Worm (Caenorhabditis elegans): ENCODE results near the gene fbxa-160.
"Not testable (repeated sequence)": the region's sequence is repeated elsewhere in the genome, so short reads cannot be mapped to it uniquely, and the experiment has no call there.

DNA sequence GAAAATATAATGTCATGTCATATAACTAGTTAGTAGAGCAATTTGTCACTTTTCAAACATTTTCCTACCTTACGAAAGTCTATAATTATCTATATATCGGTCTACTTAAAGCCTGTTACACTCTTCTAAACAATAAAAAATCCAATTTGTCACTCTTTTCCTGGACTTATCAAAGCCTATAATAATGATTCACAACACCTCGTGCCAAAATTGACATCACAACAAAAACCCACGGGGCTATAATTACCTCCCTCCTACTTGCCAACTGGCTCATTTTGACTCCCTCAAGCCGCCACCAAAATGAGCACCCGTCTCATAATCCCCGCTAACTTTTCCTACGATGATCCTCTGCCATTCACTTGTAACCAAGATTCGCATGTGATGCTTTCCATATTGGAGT, 11.9 kb upstream of the fbxa-160 start, which contains the start of gene srg-20:
- not testable (repeated sequence) for TF ChIP-seq ama-1 (optimal IDR thresholded peaks at IDR 0.05); scrt-1 (GFP tag; IDR thresholded peaks at IDR 0.05); tbx-11 (GFP tag; IDR thresholded peaks at IDR 0.05); F13C5.2 (tag; optimal IDR thresholded peaks at IDR 0.05); flt-1 (GFP tag; IDR thresholded peaks at IDR 0.05); ceh-36 (tag; optimal IDR thresholded peaks at IDR 0.05); sea-1 (GFP tag; conservative IDR thresholded peaks at IDR 0.05)
